Worm (Caenorhabditis elegans) whole organism, L4 larva: Measurements from ENCODE around the gene F34D6.1.
A peak's percentile ranks its signal among the peaks of the same experiment; 100 is the strongest.
"Not testable (repeated sequence)": the region's sequence is repeated elsewhere in the genome, so short reads cannot be mapped to it uniquely, and the experiment has no call there.

Source experiments
- F44E2.7 ChIP-seq: fragments of 200-800 bp; sonication (Bioruptor generic); IDR thresholded peaks from 2 replicates; pipeline ENCODE4 v2.1.2; 2022; ENCODE audit warnings: missing genetic modification characterization, missing compliant biosample characterization
- F49E8.2 ChIP-seq: sonication (generic microtip); optimal IDR thresholded peaks from 2 replicates; lab custom pipeline; 2016; ENCODE audit warnings: missing compliant biosample characterization, mild to moderate bottlenecking, missing genetic modification characterization, borderline replicate concordance
- Y105C5A.15 ChIP-seq: fragments of 200-800 bp; sonication (Bioruptor generic); IDR thresholded peaks from 2 replicates; pipeline ENCODE4 v1.3.6; 2022; ENCODE audit warnings: missing genetic modification characterization, missing compliant biosample characterization
- ama-1 ChIP-seq: fragments of 150-350 bp; optimal IDR thresholded peaks from 2 replicates; lab custom pipeline; 2014; ENCODE audit warnings: inconsistent platforms, mixed read lengths
- ceh-28 ChIP-seq: fragments of 150-350 bp; optimal IDR thresholded peaks from 2 replicates; lab custom pipeline; 2014; ENCODE audit warnings: missing biosample characterization, missing genetic modification reagents, missing genetic modification characterization
- ctbp-1 ChIP-seq: fragments of 200-800 bp; sonication (Bioruptor generic); IDR thresholded peaks from 2 replicates; pipeline ENCODE4 v1.3.6; 2022; ENCODE audit warnings: missing genetic modification reagents, missing genetic modification characterization, missing compliant biosample characterization
- daf-8 ChIP-seq: fragments of 200-800 bp; sonication (Bioruptor generic); IDR thresholded peaks from 2 replicates; pipeline ENCODE4 v1.3.6; 2022; ENCODE audit warnings: missing genetic modification characterization, missing compliant biosample characterization
- dmd-6 ChIP-seq: fragments of 200-800 bp; sonication (Bioruptor generic); IDR thresholded peaks from 2 replicates; pipeline ENCODE4 v1.3.6; 2022; ENCODE audit warnings: missing genetic modification reagents, missing genetic modification characterization, missing compliant biosample characterization
- dmd-8 ChIP-seq: fragments of 200-800 bp; sonication (Bioruptor generic); IDR thresholded peaks from 2 replicates; pipeline ENCODE4 v1.3.6; 2022; ENCODE audit warnings: missing genetic modification characterization, missing compliant biosample characterization
- duxl-1 ChIP-seq: sonication (generic microtip); optimal IDR thresholded peaks from 2 replicates; lab custom pipeline; 2016; ENCODE audit warnings: mild to moderate bottlenecking, missing genetic modification characterization, moderate library complexity, missing compliant biosample characterization; ENCODE audit not compliant: poor library complexity
- egl-43 ChIP-seq: fragments of 200-800 bp; sonication (Bioruptor generic); IDR thresholded peaks from 2 replicates; pipeline ENCODE4 v1.3.6; 2022; ENCODE audit warnings: missing genetic modification reagents, missing genetic modification characterization, missing compliant biosample characterization
- fkh-10 ChIP-seq: fragments of 150-350 bp; optimal IDR thresholded peaks from 2 replicates; lab custom pipeline; 2014; ENCODE audit warnings: missing biosample characterization, missing genetic modification reagents, missing genetic modification characterization
- fos-1 ChIP-seq: fragments of 150-350 bp; optimal IDR thresholded peaks from 2 replicates; lab custom pipeline; 2014; ENCODE audit warnings: missing biosample characterization, missing genetic modification characterization
- hif-1 ChIP-seq, 2 experiments: sonication (generic microtip); optimal IDR thresholded peaks; 2 replicates each; lab custom pipeline; 2016 to 2017; ENCODE audit warnings: missing compliant biosample characterization in 2 of 2, missing genetic modification characterization in 2 of 2, missing genetic modification reagents in 2 of 2, missing genotype in 2 of 2, mild to moderate bottlenecking in 1 of 2
- hlh-30 ChIP-seq: sonication (generic microtip); optimal IDR thresholded peaks from 2 replicates; lab custom pipeline; 2017; ENCODE audit warnings: antibody characterized with exemption, mild to moderate bottlenecking, missing genetic modification characterization, missing compliant biosample characterization; ENCODE audit not compliant: insufficient read depth
- hmg-1.1 ChIP-seq: fragments of 200-800 bp; sonication (Bioruptor generic); IDR thresholded peaks from 2 replicates; pipeline ENCODE4 v1.3.6; 2022; ENCODE audit warnings: missing genetic modification reagents, missing genetic modification characterization, missing compliant biosample characterization
- lin-13 ChIP-seq: fragments of 150-350 bp; optimal IDR thresholded peaks from 2 replicates; lab custom pipeline; 2014; ENCODE audit warnings: missing biosample characterization, missing genetic modification reagents, missing genetic modification characterization
- lin-15B ChIP-seq: fragments of 150-350 bp; sonication (generic microtip); optimal IDR thresholded peaks from 3 replicates; lab custom pipeline; 2014; ENCODE audit warnings: missing biosample characterization, missing genetic modification characterization
- lin-29 ChIP-seq: fragments of 200-800 bp; sonication (Bioruptor generic); IDR thresholded peaks from 2 replicates; pipeline ENCODE4 v1.3.6; 2022; ENCODE audit warnings: missing genetic modification reagents, missing genetic modification characterization, missing compliant biosample characterization
- mxl-3 ChIP-seq: fragments of 200-800 bp; sonication (Bioruptor generic); optimal IDR thresholded peaks from 2 replicates; lab custom pipeline; 2018; ENCODE audit warnings: mild to moderate bottlenecking, missing genetic modification characterization, missing compliant biosample characterization
- nhr-102 ChIP-seq: sonication (generic microtip); optimal IDR thresholded peaks from 2 replicates; lab custom pipeline; 2016; ENCODE audit warnings: mild to moderate bottlenecking, missing genetic modification characterization, moderate library complexity, missing compliant biosample characterization
- nhr-111 ChIP-seq: fragments of 200-800 bp; sonication (Bioruptor generic); optimal IDR thresholded peaks from 2 replicates; lab custom pipeline; 2018; ENCODE audit warnings: mild to moderate bottlenecking, missing genetic modification characterization, missing compliant biosample characterization
- nhr-237 ChIP-seq: sonication (generic microtip); optimal IDR thresholded peaks from 2 replicates; lab custom pipeline; 2017; ENCODE audit warnings: missing biosample characterization, missing genetic modification characterization
- nhr-28 ChIP-seq: fragments of 150-350 bp; optimal IDR thresholded peaks from 2 replicates; lab custom pipeline; 2014; ENCODE audit warnings: missing biosample characterization, missing genetic modification characterization
- pha-4 ChIP-seq, 2 experiments: fragments of 150-350 bp in 1 of 2; fragments of 200-800 bp in 1 of 2; sonication (Bioruptor generic) in 1 of 2; IDR thresholded peaks in 1 of 2; optimal IDR thresholded peaks in 1 of 2; 2 replicates each; pipeline versions ENCODE4 v1.3.6 to Lab custom; 2014 to 2022; ENCODE audit warnings: missing genetic modification characterization in 2 of 2, missing genetic modification reagents in 2 of 2, missing biosample characterization in 1 of 2, missing compliant biosample characterization in 1 of 2
- sdz-12 ChIP-seq: fragments of 200-800 bp; sonication (Bioruptor generic); optimal IDR thresholded peaks from 2 replicates; lab custom pipeline; 2018; ENCODE audit warnings: mild to moderate bottlenecking, missing genetic modification characterization, missing compliant biosample characterization
- skn-1 ChIP-seq: fragments of 150-350 bp; optimal IDR thresholded peaks from 2 replicates; lab custom pipeline; 2014; ENCODE audit warnings: missing biosample characterization, missing genetic modification characterization
- unc-62 ChIP-seq, 3 experiments: fragments of 150-350 bp in 1 of 3; sonication (generic microtip); optimal IDR thresholded peaks in 2 of 3; peaks in 1 of 3; 1 replicate in 1 of 3; 2 replicates in 2 of 3; lab custom pipeline; 2014 to 2017; ENCODE audit warnings: missing biosample characterization in 3 of 3, missing genetic modification characterization in 3 of 3, missing genetic modification reagents in 3 of 3, missing genotype in 1 of 3
- vab-7 ChIP-seq: fragments of 200-800 bp; sonication (Bioruptor generic); IDR thresholded peaks from 2 replicates; pipeline ENCODE4 v1.3.6; 2022; ENCODE audit warnings: missing genetic modification reagents, missing genetic modification characterization, missing compliant biosample characterization
- zfp-3 ChIP-seq: fragments of 200-800 bp; sonication (Bioruptor generic); conservative IDR thresholded peaks from 2 replicates; pipeline ENCODE4 v1.3.6; 2022; ENCODE audit warnings: missing genetic modification reagents, missing genetic modification characterization, missing compliant biosample characterization
- ztf-11 ChIP-seq: fragments of 150-350 bp; optimal IDR thresholded peaks from 2 replicates; lab custom pipeline; 2014; ENCODE audit warnings: missing biosample characterization, missing genetic modification characterization

The F34D6.1 gene

ce11 chrII:2702757-2703156, 21.7 kb upstream of the F34D6.1 start, which contains the start of gene sri-60:
sri-60 (minus strand) TSS chrII:2702857.
- TF ChIP-seq nhr-28 (tag; lab: Kevin White, UChicago) (no peak), hmg-1.1 (GFP tag; lab: Robert Waterston, UW) (no peak), nhr-237 (tag; lab: Kevin White, UChicago) (no peak)

- TF ChIP-seq ceh-28 (no peak), lin-15B (no peak), F49E8.2 (no peak), ama-1 (lab: Kevin White, UChicago) (no peak), unc-62 (GFP tag; optimal IDR thresholded peaks at IDR 0.05 in 1 of 2; lab: Kevin White, UChicago) (peak in 1 of 2 experiments; percentile 25), unc-62 (tag; optimal IDR thresholded peaks at IDR 0.05; lab: Kevin White, UChicago) (no peak), skn-1 (tag; lab: Kevin White, UChicago) (no peak)
Observed at ce11 chrII:2700229-2700628, 19.2 kb upstream of the F34D6.1 start, which contains the start of gene sri-61. sri-61 (minus strand) TSS chrII:2700329.

- TF ChIP-seq duxl-1 (tag; lab: Kevin White, UChicago) (no peak), hif-1 (tag; optimal IDR thresholded peaks at IDR 0.05; lab: Kevin White, UChicago) (no peak), F44E2.7 (GFP tag; lab: Robert Waterston, UW) (no peak), ztf-11 (tag; lab: Kevin White, UChicago) (no peak)
Observed at ce11 chrII:2698378-2698777, 17.4 kb upstream of the F34D6.1 start, which contains the start of gene sri-62. sri-62 (minus strand) TSS chrII:2698478.

ce11 chrII:2695079-2695478, 14.1 kb upstream of the F34D6.1 start:
- TF ChIP-seq fkh-10 (GFP tag; lab: Kevin White, UChicago), result peak; percentile 40
- TF ChIP-seq dmd-6, result no peak
- TF ChIP-seq dmd-8, result no peak
- no peak for TF ChIP-seq ctbp-1 (GFP tag; lab: Robert Waterston, UW)
- TF ChIP-seq zfp-3 (GFP tag; lab: Robert Waterston, UW), result no peak
- no peak for TF ChIP-seq fos-1 (tag; lab: Kevin White, UChicago)
- no peak for TF ChIP-seq egl-43
- TF ChIP-seq Y105C5A.15 (GFP tag; lab: Robert Waterston, UW), result no peak
- TF ChIP-seq mxl-3 (GFP tag; lab: Kevin White, UChicago), result no peak

ce11 chrII:2692476-2692875, 11.5 kb upstream of the F34D6.1 start, which contains the start of gene set-11:
set-11 (minus strand) TSS chrII:2692576.
- TF ChIP-seq lin-13 (GFP tag; lab: Kevin White, UChicago) (no peak), pha-4 (GFP tag; IDR thresholded peaks at IDR 0.05; lab: Robert Waterston, UW) (no peak), pha-4 (tag; optimal IDR thresholded peaks at IDR 0.05; lab: Kevin White, UChicago) (no peak), sdz-12 (GFP tag; lab: Kevin White, UChicago) (no peak), nhr-102 (tag; lab: Kevin White, UChicago) (no peak), lin-29 (GFP tag; lab: Robert Waterston, UW) (no peak)

- TF ChIP-seq nhr-237 (tag; lab: Kevin White, UChicago) (no peak), daf-8 (GFP tag; lab: Robert Waterston, UW) (no peak), unc-62 (GFP tag; optimal IDR thresholded peaks at IDR 0.05 in 1 of 2; lab: Kevin White, UChicago) (peak in 1 of 2 experiments; percentile 66), unc-62 (tag; optimal IDR thresholded peaks at IDR 0.05; lab: Kevin White, UChicago) (no peak)
Observed at ce11 chrII:2690080-2690479, 9.1 kb upstream of the F34D6.1 start, which contains the start of gene nspf-3. nspf-3 (minus strand) TSS chrII:2690180.

ce11 chrII:2688616-2689015, 7.6 kb upstream of the F34D6.1 start, which contains the start of gene nspf-2:
nspf-2 (plus strand) TSS chrII:2688916.
- not testable (repeated sequence) for TF ChIP-seq hlh-30 (tag; lab: Kevin White, UChicago); nhr-111 (GFP tag; lab: Kevin White, UChicago); vab-7 (GFP tag; lab: Robert Waterston, UW)
